Fruit fly (Drosophila melanogaster) Kc167 (cell line): ENCODE measurements around the gene CG9727.

Experiments
- Myc ChIP-seq: fragments of >200 bp; optimal IDR thresholded peaks from 2 replicates; lab custom pipeline; 2017; ENCODE audit warnings: missing external identifiers
- h ChIP-seq: fragments of >200 bp; optimal IDR thresholded peaks from 3 replicates; lab custom pipeline; 2018; ENCODE audit warnings: missing external identifiers
- insv ChIP-seq: fragments of >200 bp; optimal IDR thresholded peaks from 3 replicates; lab custom pipeline; 2018; ENCODE audit warnings: missing external identifiers
- psq ChIP-seq: fragments of >200 bp; optimal IDR thresholded peaks from 2 replicates; lab custom pipeline; 2017; ENCODE audit warnings: missing external identifiers
- ttk ChIP-seq: sonication (Bioruptor generic); optimal IDR thresholded peaks from 2 replicates; lab custom pipeline; 2017; ENCODE audit warnings: missing external identifiers

DNA sequence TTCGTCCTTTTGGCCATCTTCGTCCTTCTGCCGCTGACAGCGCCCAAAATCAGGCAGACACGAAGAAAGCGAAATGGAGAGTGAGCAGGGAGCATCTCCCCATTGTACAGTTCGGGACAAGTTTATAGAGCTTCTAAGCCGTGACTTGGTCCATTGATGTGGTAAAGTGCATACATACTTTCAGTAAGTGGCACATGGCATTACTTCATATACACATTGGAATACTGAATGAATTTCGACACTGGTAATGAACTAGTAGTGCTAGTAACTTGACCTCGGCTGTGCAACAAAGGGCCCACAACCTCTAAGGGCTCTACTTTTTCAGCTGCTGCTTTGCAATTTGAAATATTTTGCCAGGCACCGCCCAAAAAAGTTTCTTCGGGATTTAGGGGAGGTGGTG lies 40.2 kb downstream of the CG9727 start:
- no peak for TF ChIP-seq Myc
- no peak for TF ChIP-seq psq (lab: Kevin White, UChicago)
- no peak for TF ChIP-seq insv (lab: Kevin White, UChicago)
- no peak for TF ChIP-seq ttk (lab: Kevin White, UChicago)
- TF ChIP-seq h, result no peak
